Fruit fly (Drosophila melanogaster): Measurements from ENCODE around the gene CG7730.

Gene CG7730

DNA sequence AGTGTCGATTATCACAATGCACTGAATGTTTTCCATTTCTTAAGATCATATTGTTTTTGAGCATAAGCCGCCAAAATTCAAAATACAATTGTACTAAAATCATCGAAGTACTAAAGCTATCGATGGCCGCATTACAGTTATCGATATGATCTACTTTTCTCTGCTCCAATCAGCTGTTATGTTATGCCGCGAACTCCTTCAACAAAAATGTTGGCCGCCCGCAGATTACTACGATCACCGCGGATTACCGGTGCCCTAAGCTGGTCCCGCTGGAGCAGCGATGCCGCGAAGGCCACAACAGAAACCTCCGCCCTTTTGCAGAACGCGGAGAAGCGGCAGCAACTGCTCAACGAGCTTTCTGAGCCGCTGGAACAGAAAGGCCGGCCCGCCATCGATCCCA is 8.2 kb downstream of the CG7730 start, which contains the start of gene beg (continued):
- TF ChIP-seq CG4854 (GFP tag; optimal IDR thresholded peaks at IDR 0.05) (no peak), zen2 (GFP tag; IDR thresholded peaks at IDR 0.05; ENCODE audit: partially characterized antibody) (peak; percentile 83; the same call in 2 of the 3 replicates), mld (GFP tag; IDR thresholded peaks at IDR 0.05; ENCODE audit: partially characterized antibody) (peak; percentile 64; the same call in 1 of the 3 replicates), BEAF-32 (GFP tag; optimal IDR thresholded peaks at IDR 0.05) (peak; percentile 60), CG6791 (GFP tag; IDR thresholded peaks at IDR 0.05; ENCODE audit: partially characterized antibody) (peak; percentile 69; the same call in 2 of the 3 replicates), amos (GFP tag; IDR thresholded peaks at IDR 0.05; ENCODE audit: partially characterized antibody) (peak; percentile 56; the same call in 1 of the 2 replicates), tgo (GFP tag; IDR thresholded peaks at IDR 0.05) (no peak), CG4820 (GFP tag; optimal IDR thresholded peaks at IDR 0.05) (no peak), CG14860 (GFP tag; IDR thresholded peaks at IDR 0.05; ENCODE audit: partially characterized antibody) (peak; percentile 52; the same call in 2 of the 3 replicates), Side (GFP tag; optimal IDR thresholded peaks at IDR 0.05) (no peak), NFAT (GFP tag; IDR thresholded peaks at IDR 0.05) (no peak), az2 (GFP tag; optimal IDR thresholded peaks at IDR 0.05) (no peak), Doc3 (GFP tag; IDR thresholded peaks at IDR 0.05; ENCODE audit: partially characterized antibody) (peak; percentile 65), CG16813 (GFP tag; IDR thresholded peaks at IDR 0.05; ENCODE audit: partially characterized antibody) (peak; percentile 61; the same call in 2 of the 3 replicates), CG7839 (tag; optimal IDR thresholded peaks at IDR 0.05) (no peak), kay (GFP tag; optimal IDR thresholded peaks at IDR 0.05) (no peak), phol (tag; optimal IDR thresholded peaks at IDR 0.05) (no peak), CG14710 (tag; optimal IDR thresholded peaks at IDR 0.05) (peak; percentile 32), crp (GFP tag; optimal IDR thresholded peaks at IDR 0.05) (peak; percentile 30 to 90), Dref (GFP tag; IDR thresholded peaks at IDR 0.05) (peak; percentile 74), exex (tag; optimal IDR thresholded peaks at IDR 0.05) (no peak), CG33213 (GFP tag; optimal IDR thresholded peaks at IDR 0.05) (no peak), Pdp1 (GFP tag; optimal IDR thresholded peaks at IDR 0.05) (peak in 1 of 2 experiments; percentile 17), Mrtf (GFP tag; IDR thresholded peaks at IDR 0.05) (no peak), Poxn (GFP tag; IDR thresholded peaks at IDR 0.05) (no peak), Dll (GFP tag; IDR thresholded peaks at IDR 0.05; ENCODE audit: partially characterized antibody) (peak; percentile 79), MBD-R2 (GFP tag; IDR thresholded peaks at IDR 0.05) (peak; percentile 87), unpg (GFP tag; optimal IDR thresholded peaks at IDR 0.05) (no peak), z (GFP tag; IDR thresholded peaks at IDR 0.05) (no peak), CG2889 (GFP tag; IDR thresholded peaks at IDR 0.05) (no peak), CG43689 (GFP tag; IDR thresholded peaks at IDR 0.05) (no peak), Eip74EF (GFP tag; optimal IDR thresholded peaks at IDR 0.05) (no peak), schlank (tag; optimal IDR thresholded peaks at IDR 0.05) (no peak), kni (GFP tag; optimal IDR thresholded peaks at IDR 0.05) (no peak), CG2129 (GFP tag; IDR thresholded peaks at IDR 0.05; ENCODE audit: partially characterized antibody) (peak; percentile 37; the same call in 1 of the 2 replicates), Oaz (GFP tag; IDR thresholded peaks at IDR 0.05) (no peak), E2f2 (GFP tag; IDR thresholded peaks at IDR 0.05) (peak; percentile 92), CG7963 (GFP tag; IDR thresholded peaks at IDR 0.05; ENCODE audit: partially characterized antibody) (peak; percentile 59), CG6813 (GFP tag; optimal IDR thresholded peaks at IDR 0.05) (no peak), CG11560 (tag; IDR thresholded peaks at IDR 0.05) (no peak), CG2116 (GFP tag; optimal IDR thresholded peaks at IDR 0.05) (peak; percentile 69), onecut (GFP tag; IDR thresholded peaks at IDR 0.05) (no peak), CG34224 (GFP tag; IDR thresholded peaks at IDR 0.05; ENCODE audit: partially characterized antibody) (peak; percentile 93), usp (GFP tag; optimal IDR thresholded peaks at IDR 0.05) (no peak), pzg (GFP tag; optimal IDR thresholded peaks at IDR 0.05) (peak; percentile 42), sisA (GFP tag; IDR thresholded peaks at IDR 0.05) (no peak), CG13287 (GFP tag; IDR thresholded peaks at IDR 0.05; ENCODE audit: partially characterized antibody) (peak; percentile 86), CG8281 (tag; optimal IDR thresholded peaks at IDR 0.05) (no peak), CG11085 (GFP tag; IDR thresholded peaks at IDR 0.05) (no peak)
